Worm (Caenorhabditis elegans) whole organism, mixed stage, embryonic: ENCODE data around the gene ska-3.

Experiments
- M03D4.4 ChIP-seq: sonication (generic microtip); optimal IDR thresholded peaks from 2 replicates; lab custom pipeline; 2017; ENCODE audit warnings: mild to moderate bottlenecking, missing genetic modification characterization, missing compliant biosample characterization
- bed-3 ChIP-seq: fragments of 200-800 bp; sonication (Bioruptor generic); optimal IDR thresholded peaks from 3 replicates; lab custom pipeline; 2018; ENCODE audit warnings: mild to moderate bottlenecking, missing genetic modification characterization, moderate library complexity, missing compliant biosample characterization
- blmp-1 ChIP-seq: fragments of 150-350 bp; optimal IDR thresholded peaks from 2 replicates; lab custom pipeline; 2014; ENCODE audit warnings: missing biosample characterization, missing genetic modification characterization
- ceh-39 ChIP-seq: fragments of 150-350 bp; optimal IDR thresholded peaks from 2 replicates; lab custom pipeline; 2014; ENCODE audit warnings: missing biosample characterization, missing genetic modification characterization
- ceh-43 ChIP-seq: fragments of 200-800 bp; sonication (Bioruptor generic); optimal IDR thresholded peaks from 2 replicates; lab custom pipeline; 2018; ENCODE audit warnings: mild to moderate bottlenecking, missing genetic modification characterization, moderate library complexity, missing compliant biosample characterization
- ceh-83 ChIP-seq: fragments of 200-800 bp; sonication (Bioruptor generic); optimal IDR thresholded peaks from 2 replicates; lab custom pipeline; 2018; ENCODE audit warnings: mild to moderate bottlenecking, missing genetic modification characterization, missing compliant biosample characterization
- ces-1 ChIP-seq: fragments of 150-350 bp; optimal IDR thresholded peaks from 2 replicates; lab custom pipeline; 2014; ENCODE audit warnings: missing biosample characterization, missing genetic modification reagents, missing genetic modification characterization
- cnd-1 ChIP-seq: fragments of 200-800 bp; sonication (Bioruptor generic); optimal IDR thresholded peaks from 2 replicates; lab custom pipeline; 2018; ENCODE audit warnings: mild to moderate bottlenecking, missing genetic modification characterization, missing compliant biosample characterization
- drap-1 ChIP-seq: fragments of 200-800 bp; sonication (Bioruptor generic); optimal IDR thresholded peaks from 3 replicates; lab custom pipeline; 2018; ENCODE audit warnings: mild to moderate bottlenecking, missing genetic modification characterization, missing compliant biosample characterization
- elt-1 ChIP-seq: sonication (generic microtip); optimal IDR thresholded peaks from 2 replicates; lab custom pipeline; 2017; ENCODE audit warnings: missing genetic modification characterization, mild to moderate bottlenecking, missing compliant biosample characterization, antibody characterized with exemption, moderate library complexity, borderline replicate concordance; ENCODE audit not compliant: insufficient read depth
- elt-3 ChIP-seq: fragments of 150-350 bp; optimal IDR thresholded peaks from 2 replicates; lab custom pipeline; 2014; ENCODE audit warnings: missing biosample characterization, missing genetic modification characterization
- flh-1 ChIP-seq: fragments of 200-800 bp; sonication (Bioruptor generic); optimal IDR thresholded peaks from 2 replicates; lab custom pipeline; 2018; ENCODE audit warnings: mild to moderate bottlenecking, missing genetic modification characterization, moderate library complexity, missing compliant biosample characterization
- ham-2 ChIP-seq: fragments of 200-800 bp; sonication (Bioruptor generic); optimal IDR thresholded peaks from 2 replicates; lab custom pipeline; 2018; ENCODE audit warnings: mild to moderate bottlenecking, missing genetic modification characterization, missing compliant biosample characterization
- hlh-1 ChIP-seq: fragments of 150-350 bp; optimal IDR thresholded peaks from 2 replicates; lab custom pipeline; 2014; ENCODE audit warnings: missing biosample characterization, missing genetic modification reagents, missing genetic modification characterization
- lin-13 ChIP-seq: fragments of 150-350 bp; optimal IDR thresholded peaks from 2 replicates; lab custom pipeline; 2014; ENCODE audit warnings: missing biosample characterization, missing genetic modification characterization
- lin-32 ChIP-seq: fragments of 200-800 bp; sonication (Bioruptor generic); optimal IDR thresholded peaks from 2 replicates; lab custom pipeline; 2018; ENCODE audit warnings: mild to moderate bottlenecking, missing genetic modification characterization, missing compliant biosample characterization
- lsy-2 ChIP-seq: fragments of 150-350 bp; optimal IDR thresholded peaks from 2 replicates; lab custom pipeline; 2014; ENCODE audit warnings: missing biosample characterization, missing genetic modification characterization
- mab-5 ChIP-seq: fragments of 150-350 bp; optimal IDR thresholded peaks from 2 replicates; lab custom pipeline; 2014; ENCODE audit warnings: missing biosample characterization, missing genetic modification characterization
- mep-1 ChIP-seq: fragments of 150-350 bp; optimal IDR thresholded peaks from 2 replicates; lab custom pipeline; 2017; ENCODE audit warnings: missing biosample characterization, missing genetic modification reagents, missing genetic modification characterization, inconsistent platforms
- mls-2 ChIP-seq: sonication (generic microtip); optimal IDR thresholded peaks from 2 replicates; lab custom pipeline; 2016; ENCODE audit warnings: mild to moderate bottlenecking, missing genetic modification characterization, moderate library complexity, missing compliant biosample characterization
- nhr-12 ChIP-seq: fragments of 150-350 bp; optimal IDR thresholded peaks from 2 replicates; lab custom pipeline; 2014; ENCODE audit warnings: missing biosample characterization, missing genetic modification characterization
- nhr-2 ChIP-seq: fragments of 150-350 bp; optimal IDR thresholded peaks from 2 replicates; lab custom pipeline; 2014; ENCODE audit warnings: missing biosample characterization, missing genetic modification characterization
- nhr-237 ChIP-seq: fragments of 150-350 bp; optimal IDR thresholded peaks from 2 replicates; lab custom pipeline; 2014; ENCODE audit warnings: missing biosample characterization, missing genetic modification characterization
- nhr-28 ChIP-seq: fragments of 150-350 bp; optimal IDR thresholded peaks from 2 replicates; lab custom pipeline; 2014; ENCODE audit warnings: missing biosample characterization, missing genetic modification characterization
- nhr-76 ChIP-seq: sonication (generic microtip); optimal IDR thresholded peaks from 2 replicates; lab custom pipeline; 2017; ENCODE audit warnings: missing biosample characterization, missing genetic modification characterization
- pha-4 ChIP-seq: fragments of 150-350 bp; optimal IDR thresholded peaks from 2 replicates; lab custom pipeline; 2018; ENCODE audit warnings: missing biosample characterization, missing genetic modification reagents, missing genetic modification characterization
- sem-2 ChIP-seq: fragments of 200-800 bp; sonication (Bioruptor generic); optimal IDR thresholded peaks from 2 replicates; lab custom pipeline; 2018; ENCODE audit warnings: mild to moderate bottlenecking, missing genetic modification characterization, missing compliant biosample characterization
- snpc-4 ChIP-seq: fragments of 150-350 bp; optimal IDR thresholded peaks from 2 replicates; lab custom pipeline; 2014; ENCODE audit warnings: missing biosample characterization, missing genetic modification characterization
- sptf-1 ChIP-seq: sonication (generic microtip); optimal IDR thresholded peaks from 2 replicates; lab custom pipeline; 2017; ENCODE audit warnings: mild to moderate bottlenecking, missing genetic modification characterization, moderate library complexity, missing compliant biosample characterization
- tbx-8 ChIP-seq: fragments of 200-800 bp; sonication (Bioruptor generic); optimal IDR thresholded peaks from 2 replicates; lab custom pipeline; 2018; ENCODE audit warnings: mild to moderate bottlenecking, missing genetic modification characterization, moderate library complexity, missing compliant biosample characterization
- unc-39 ChIP-seq: fragments of 150-350 bp; optimal IDR thresholded peaks from 2 replicates; lab custom pipeline; 2014; ENCODE audit warnings: missing biosample characterization, missing genetic modification characterization
- unc-62 ChIP-seq: fragments of 150-350 bp; optimal IDR thresholded peaks from 2 replicates; lab custom pipeline; 2014; ENCODE audit warnings: missing biosample characterization, missing genetic modification reagents, missing genetic modification characterization
- zip-8 ChIP-seq: fragments of 150-350 bp; optimal IDR thresholded peaks from 2 replicates; lab custom pipeline; 2014; ENCODE audit warnings: missing biosample characterization, missing genetic modification characterization
- ztf-11 ChIP-seq: fragments of 150-350 bp; optimal IDR thresholded peaks from 2 replicates; lab custom pipeline; 2014; ENCODE audit warnings: missing biosample characterization, missing genetic modification characterization

ska-3 gene

DNA sequence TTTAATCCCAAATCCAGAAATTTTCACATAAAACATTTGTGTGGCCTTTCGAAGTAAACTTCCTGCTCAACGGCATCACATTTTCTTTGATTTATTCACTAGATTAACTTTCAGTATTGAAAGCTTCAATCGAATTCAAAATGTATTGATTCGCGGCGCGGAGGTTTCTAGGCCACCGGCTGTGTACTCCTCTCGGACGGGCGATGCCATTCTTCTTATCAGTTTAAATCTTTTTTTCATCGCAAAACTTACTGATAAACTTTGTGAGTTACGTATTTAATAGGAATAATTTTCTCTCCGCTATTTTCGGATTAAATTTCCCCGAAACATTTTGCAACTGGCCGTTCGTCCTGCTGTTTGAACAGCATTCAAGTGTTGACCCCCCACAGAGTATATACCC lies 43.1 kb upstream of the ska-3 start:
- TF ChIP-seq mep-1 (tag; lab: Kevin White, UChicago) (peak; percentile 24), pha-4 (tag; lab: Kevin White, UChicago) (no peak), ces-1 (peak; percentile 38), ceh-39 (tag; lab: Kevin White, UChicago) (no peak)

DNA sequence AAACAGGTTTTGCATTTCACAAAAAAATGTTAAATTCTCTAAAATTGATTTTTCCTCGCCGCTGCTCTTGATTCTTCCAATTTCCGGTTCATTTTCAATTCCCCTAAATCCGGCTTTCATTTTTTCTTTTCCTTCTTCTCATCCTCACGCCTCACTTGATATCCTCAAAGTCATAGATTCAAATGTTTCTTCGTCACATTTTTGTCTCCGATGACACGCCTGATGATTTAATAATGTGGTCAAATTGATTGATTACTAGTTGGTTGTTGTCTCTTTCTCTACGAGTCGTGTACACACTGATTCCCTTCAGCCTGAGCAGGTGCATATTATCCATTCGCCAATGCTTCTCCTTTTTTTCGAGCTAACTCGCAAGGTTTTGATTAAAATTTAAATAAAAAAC lies 42.7 kb upstream of the ska-3 start:
- TF ChIP-seq unc-62 (GFP tag; lab: Kevin White, UChicago) (peak; percentile 75), nhr-12 (no peak), ceh-83 (no peak), unc-39 (no peak), ztf-11 (tag; lab: Kevin White, UChicago) (no peak), ces-1 (peak; percentile 45)

DNA sequence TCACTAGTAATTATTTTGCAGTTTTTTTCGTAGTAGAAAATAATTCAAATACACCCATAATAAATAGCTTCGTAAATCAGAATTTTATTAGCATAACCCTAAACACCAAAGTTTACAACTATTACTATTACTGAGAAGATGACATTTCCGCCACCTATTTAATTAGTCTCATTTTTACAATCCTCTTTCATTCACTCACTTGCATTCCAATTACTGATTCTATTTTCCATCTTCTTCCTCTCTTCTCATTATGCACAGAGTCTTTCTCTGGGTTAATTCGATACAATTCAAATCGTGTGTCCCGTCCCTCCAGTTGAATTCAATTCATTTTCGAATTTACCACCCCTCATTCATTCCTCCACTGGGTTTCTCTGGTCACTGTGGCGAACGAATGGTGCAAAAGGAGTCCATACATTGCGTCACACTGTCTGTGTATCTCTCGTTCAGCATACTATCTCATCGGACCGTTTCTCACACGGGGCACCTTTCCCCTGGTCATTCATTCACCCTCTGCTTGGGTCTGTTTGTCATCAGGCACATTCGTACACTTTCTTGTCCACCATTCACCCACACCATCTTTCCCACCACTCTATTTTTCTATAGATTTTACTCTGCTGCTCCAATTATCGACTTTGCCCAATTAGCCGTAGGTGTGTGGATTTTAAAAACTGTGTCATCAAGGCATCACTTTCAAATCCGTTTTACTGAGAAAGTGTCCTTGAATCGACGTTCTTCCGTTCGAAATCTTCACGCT lies 41.6 kb upstream of the ska-3 start:
- peak; percentile 73 for TF ChIP-seq lin-32 (GFP tag; lab: Kevin White, UChicago)
- peak; percentile 37 for TF ChIP-seq cnd-1 (tag; lab: Kevin White, UChicago)
- TF ChIP-seq mab-5: no peak
- peak; percentile 15 for TF ChIP-seq hlh-1 (tag; lab: Kevin White, UChicago)
- TF ChIP-seq drap-1: no peak
- no peak for TF ChIP-seq elt-1 (tag; lab: Kevin White, UChicago)
- TF ChIP-seq flh-1 (GFP tag; lab: Kevin White, UChicago): no peak
- no peak for TF ChIP-seq nhr-28
- TF ChIP-seq elt-3 (tag; lab: Kevin White, UChicago): no peak
- TF ChIP-seq snpc-4 (tag; lab: Kevin White, UChicago): no peak
- TF ChIP-seq ces-1: peak; percentile 99
- TF ChIP-seq nhr-12: no peak
- no peak for TF ChIP-seq bed-3 (GFP tag; lab: Kevin White, UChicago)
- TF ChIP-seq ceh-39 (tag; lab: Kevin White, UChicago): no peak
- TF ChIP-seq nhr-237: no peak
- TF ChIP-seq zip-8 (tag; lab: Kevin White, UChicago): peak; percentile 41
- TF ChIP-seq nhr-2 (tag; lab: Kevin White, UChicago): peak; percentile 59
- TF ChIP-seq ztf-11 (tag; lab: Kevin White, UChicago): peak; percentile 0
- TF ChIP-seq lsy-2: no peak
- TF ChIP-seq M03D4.4 (tag; lab: Kevin White, UChicago): peak; percentile 15
- TF ChIP-seq nhr-76 (tag; lab: Kevin White, UChicago): no peak
- TF ChIP-seq sptf-1 (tag; lab: Kevin White, UChicago): no peak

DNA sequence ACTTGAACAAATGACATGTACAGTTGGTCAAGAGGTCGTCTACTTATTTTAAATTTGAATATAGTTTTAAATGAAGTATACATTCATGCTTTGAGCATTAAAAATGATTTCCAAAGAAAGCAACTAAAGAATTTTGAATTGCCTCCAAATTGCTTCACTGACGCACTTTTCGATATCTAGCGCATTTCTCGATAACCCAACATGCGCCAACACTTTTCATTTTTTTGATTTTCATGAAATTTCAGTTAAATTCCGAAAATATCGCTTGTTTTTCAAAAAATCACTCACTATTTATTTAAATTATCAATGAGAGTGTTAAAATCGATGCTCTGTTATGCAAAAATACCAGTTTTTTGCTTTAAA lies 41.0 kb upstream of the ska-3 start:
- TF ChIP-seq lsy-2: no peak
- no peak for TF ChIP-seq cnd-1 (tag; lab: Kevin White, UChicago)
- no peak for TF ChIP-seq elt-3 (tag; lab: Kevin White, UChicago)

DNA sequence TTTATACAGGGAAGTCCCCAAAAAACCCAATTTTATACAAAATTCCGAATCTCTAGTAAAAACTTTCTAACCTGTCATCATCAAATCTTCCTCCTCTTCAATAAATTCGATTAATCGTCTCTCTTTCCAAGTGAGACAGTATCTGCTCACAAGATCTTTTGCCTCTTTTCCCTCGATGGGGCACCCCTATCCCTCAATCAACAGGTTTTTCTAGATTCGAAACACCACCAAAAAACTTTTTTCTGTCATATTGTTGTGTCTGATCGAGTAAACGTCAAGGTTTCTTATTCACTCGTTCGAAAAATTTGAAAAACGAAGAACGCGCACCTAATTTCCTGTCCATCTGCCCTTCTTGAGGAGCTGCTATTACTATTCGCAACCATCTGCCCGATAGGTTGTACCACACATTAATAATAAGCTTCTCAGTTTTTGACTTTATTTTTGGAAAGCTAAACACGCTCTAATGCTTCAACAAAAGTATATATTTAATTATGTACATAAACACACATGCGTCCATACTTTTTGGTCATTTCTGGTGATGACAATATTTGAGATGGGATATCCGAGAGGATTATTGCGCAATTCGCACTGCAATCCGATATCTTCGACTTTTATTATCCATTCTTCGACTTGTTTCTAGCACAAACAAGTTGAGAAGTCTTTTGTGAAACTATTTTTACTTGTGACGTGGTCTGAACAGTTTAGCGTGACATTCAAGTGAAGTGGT lies 40.5 kb upstream of the ska-3 start:
- TF ChIP-seq nhr-2 (tag; lab: Kevin White, UChicago) (peak; percentile 54), lin-32 (GFP tag; lab: Kevin White, UChicago) (peak; percentile 3), blmp-1 (tag; lab: Kevin White, UChicago) (no peak), cnd-1 (tag; lab: Kevin White, UChicago) (peak; percentile 3), zip-8 (tag; lab: Kevin White, UChicago) (peak; percentile 90), lsy-2 (no peak), ces-1 (peak; percentile 42)

DNA sequence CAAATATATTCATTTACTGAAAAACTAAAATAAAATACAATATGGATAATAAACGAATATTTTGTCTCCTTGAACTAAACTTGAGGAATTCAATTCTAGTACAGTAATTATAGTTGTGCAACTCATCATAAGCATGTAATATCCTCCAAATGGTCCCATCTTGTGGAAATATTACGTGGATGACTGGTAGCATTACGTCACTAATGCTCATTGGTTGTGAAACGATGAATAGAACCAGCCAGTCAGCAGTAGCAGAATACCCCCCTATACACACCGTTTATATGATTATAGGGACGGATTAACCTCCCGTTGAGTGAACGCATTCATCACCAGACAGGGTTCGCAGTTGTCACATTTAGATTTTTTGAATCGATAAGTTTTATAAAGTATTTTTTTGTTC lies 39.6 kb upstream of the ska-3 start:
- no peak for TF ChIP-seq ham-2
- no peak for TF ChIP-seq blmp-1 (tag; lab: Kevin White, UChicago)
- TF ChIP-seq bed-3 (GFP tag; lab: Kevin White, UChicago): no peak
- TF ChIP-seq zip-8 (tag; lab: Kevin White, UChicago): peak; percentile 89
- peak; percentile 6 for TF ChIP-seq ztf-11 (tag; lab: Kevin White, UChicago)
- no peak for TF ChIP-seq sptf-1 (tag; lab: Kevin White, UChicago)
- TF ChIP-seq mls-2 (tag; lab: Kevin White, UChicago): no peak
- TF ChIP-seq lin-13 (tag; lab: Kevin White, UChicago): no peak
- no peak for TF ChIP-seq ceh-43 (GFP tag; lab: Kevin White, UChicago)
- no peak for TF ChIP-seq tbx-8
- TF ChIP-seq nhr-12: no peak
- no peak for TF ChIP-seq mep-1 (tag; lab: Kevin White, UChicago)
- peak; percentile 91 for TF ChIP-seq nhr-2 (tag; lab: Kevin White, UChicago)
- TF ChIP-seq ceh-83: no peak
- no peak for TF ChIP-seq nhr-237
- TF ChIP-seq elt-3 (tag; lab: Kevin White, UChicago): no peak
- no peak for TF ChIP-seq sem-2 (GFP tag; lab: Kevin White, UChicago)
- TF ChIP-seq M03D4.4 (tag; lab: Kevin White, UChicago): no peak
- TF ChIP-seq mab-5: no peak
- no peak for TF ChIP-seq nhr-76 (tag; lab: Kevin White, UChicago)
- no peak for TF ChIP-seq lin-32 (GFP tag; lab: Kevin White, UChicago)
- no peak for TF ChIP-seq nhr-28
- no peak for TF ChIP-seq snpc-4 (tag; lab: Kevin White, UChicago)
- peak; percentile 26 for TF ChIP-seq ces-1
- TF ChIP-seq hlh-1 (tag; lab: Kevin White, UChicago): no peak
- TF ChIP-seq drap-1: no peak
- no peak for TF ChIP-seq elt-1 (tag; lab: Kevin White, UChicago)
- TF ChIP-seq cnd-1 (tag; lab: Kevin White, UChicago): no peak
- TF ChIP-seq ceh-39 (tag; lab: Kevin White, UChicago): peak; percentile 50
